Worm (Caenorhabditis elegans): ENCODE data around the gene gpd-1.

DNA sequence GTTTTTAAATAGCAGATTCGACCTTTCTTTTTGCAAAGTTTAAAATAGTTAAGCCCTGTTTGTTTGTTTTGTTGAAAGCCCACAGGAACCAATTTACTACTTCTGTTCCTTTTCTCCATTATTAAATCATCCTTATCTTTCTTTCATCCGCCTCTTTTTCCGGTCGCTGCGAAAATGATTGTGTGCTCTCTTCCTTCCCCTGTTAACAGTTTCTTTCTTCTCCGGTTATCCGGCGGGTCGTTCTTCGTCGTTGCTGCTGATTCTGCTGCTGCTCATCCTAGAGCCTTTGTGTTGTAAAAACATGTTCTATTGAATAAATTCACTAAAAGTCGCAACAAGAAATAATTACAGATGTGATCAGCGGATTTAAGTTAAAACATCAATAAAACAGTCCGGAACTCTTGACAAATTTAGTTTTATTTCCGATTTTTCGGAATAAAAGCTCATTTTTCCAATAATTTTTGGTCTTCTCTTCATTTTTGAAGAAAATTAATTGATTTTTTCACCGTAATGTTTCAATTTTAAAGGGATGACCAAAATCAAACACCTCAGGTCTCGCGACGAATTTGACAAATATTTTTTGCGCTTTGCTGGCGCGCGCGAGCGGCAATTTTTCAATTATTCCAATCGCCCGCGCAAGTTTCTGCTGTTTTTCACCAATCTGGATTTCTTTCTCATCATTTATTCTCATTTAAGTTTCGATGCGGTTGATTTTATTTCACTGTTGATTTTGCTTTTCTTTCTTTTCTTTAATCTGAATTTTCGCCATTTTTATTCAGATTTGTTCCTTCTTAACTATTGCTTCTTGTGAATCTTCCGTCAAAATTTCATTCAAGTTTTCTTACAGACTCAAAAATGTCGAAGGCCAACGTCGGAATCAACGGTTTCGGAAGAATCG, at the start of gene gpd-1:
- TF ChIP-seq ahr-1 (tag; optimal IDR thresholded peaks at IDR 0.05) (no peak), sox-4 (tag; optimal IDR thresholded peaks at IDR 0.05) (no peak)
